Worm (Caenorhabditis elegans): ENCODE measurements around the gene kynu-1.

Gene kynu-1

ce11 chrX:6109288-6109770 lies at the start of gene kynu-1:
kynu-1 (minus strand) TSS chrX:6109338.
- TF ChIP-seq nhr-80 (tag; optimal IDR thresholded peaks at IDR 0.05) (peak; percentile 45), lin-26 (GFP tag; IDR thresholded peaks at IDR 0.05) (no peak)

ce11 chrX:6157411-6157916 lies 48.3 kb upstream of the kynu-1 start:
- TF ChIP-seq akir-1 (GFP tag; optimal IDR thresholded peaks at IDR 0.05) (no peak), attf-6 (GFP tag; IDR thresholded peaks at IDR 0.05) (no peak), unc-130 (GFP tag; optimal IDR thresholded peaks at IDR 0.05) (no peak)

DNA sequence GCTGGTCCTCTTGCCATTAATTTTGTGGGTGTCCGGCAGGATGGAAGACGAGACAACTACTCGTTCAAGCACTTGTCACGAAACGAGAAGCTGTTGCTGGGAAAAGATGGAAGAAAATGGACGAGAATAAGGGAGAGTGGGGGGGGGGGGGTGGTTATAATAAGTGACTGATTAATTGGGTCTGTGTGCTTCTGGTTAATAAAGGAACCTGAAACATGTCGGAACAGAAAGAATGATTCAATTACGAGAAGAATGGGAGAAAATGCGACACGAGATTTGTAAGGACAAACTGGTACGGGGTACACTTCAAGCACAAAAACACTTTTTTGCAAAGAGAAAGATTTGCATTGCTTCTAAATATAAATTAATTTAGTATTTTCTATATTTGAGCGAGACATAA lies 46.3 kb upstream of the kynu-1 start:
- TF ChIP-seq tbx-9 (tag; optimal IDR thresholded peaks at IDR 0.05; ENCODE audit: borderline replicate concordance) (no peak), gei-17 (GFP tag; optimal IDR thresholded peaks at IDR 0.05) (no peak), ceh-27 (GFP tag; optimal IDR thresholded peaks at IDR 0.05) (no peak), ceh-40 (GFP tag; IDR thresholded peaks at IDR 0.05) (no peak), ceh-100 (GFP tag; IDR thresholded peaks at IDR 0.05) (no peak), unc-130 (GFP tag; optimal IDR thresholded peaks at IDR 0.05) (no peak), aptf-2 (GFP tag; conservative IDR thresholded peaks at IDR 0.05) (no peak), dox-1 (GFP tag; IDR thresholded peaks at IDR 0.05) (no peak), pbrm-1 (GFP tag; IDR thresholded peaks at IDR 0.05) (no peak), B0019.2 (GFP tag; conservative IDR thresholded peaks at IDR 0.05) (no peak), snpc-1.1 (tag; optimal IDR thresholded peaks at IDR 0.05; ENCODE audit: insufficient read depth) (no peak), aptf-3 (GFP tag; IDR thresholded peaks at IDR 0.05) (no peak), atf-7 (tag; optimal IDR thresholded peaks at IDR 0.05) (no peak), akir-1 (GFP tag; optimal IDR thresholded peaks at IDR 0.05) (no peak), hlh-26 (GFP tag; conservative IDR thresholded peaks at IDR 0.05) (no peak), C06A6.2 (GFP tag; conservative IDR thresholded peaks at IDR 0.05) (no peak), nhr-90 (tag; optimal IDR thresholded peaks at IDR 0.05) (no peak)

DNA sequence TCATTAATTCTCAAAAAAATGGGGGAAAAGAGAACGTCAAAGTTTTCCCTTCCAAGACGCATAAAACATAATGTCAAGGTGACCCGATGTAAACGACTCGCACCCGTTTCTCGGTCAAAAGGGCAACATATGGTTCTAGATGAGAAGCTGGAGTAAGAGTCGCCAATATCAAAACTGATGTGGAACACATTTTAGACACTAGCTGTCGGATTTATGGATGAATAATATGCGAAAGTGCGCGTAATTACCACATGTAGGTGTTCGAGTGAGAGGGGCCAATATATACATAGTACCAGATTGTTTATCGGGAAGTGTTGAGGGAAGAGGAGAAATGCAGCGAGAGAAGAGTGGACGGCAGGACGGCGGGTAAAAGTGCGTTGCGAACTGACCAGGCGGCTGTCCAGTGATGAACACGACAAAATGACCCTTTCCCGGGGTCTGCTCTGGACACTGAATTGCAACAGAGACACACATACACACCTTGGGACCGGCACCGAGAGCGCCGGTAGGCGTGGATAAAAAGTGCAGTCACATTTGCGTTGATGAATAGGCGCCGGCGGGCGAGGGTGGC lies 41.9 kb upstream of the kynu-1 start:
- TF ChIP-seq T07F8.4 (tag; optimal IDR thresholded peaks at IDR 0.05) (no peak), zfh-2 (GFP tag; conservative IDR thresholded peaks at IDR 0.05) (peak; percentile 28), ama-1 (optimal IDR thresholded peaks at IDR 0.05) (no peak), ama-1 (GFP tag; optimal IDR thresholded peaks at IDR 0.05) (no peak), F33H1.4 (GFP tag; IDR thresholded peaks at IDR 0.05) (no peak), hmg-1.2 (GFP tag; IDR thresholded peaks at IDR 0.05) (no peak)

- TF ChIP-seq B0261.1 (tag; optimal IDR thresholded peaks at IDR 0.05), result no peak
- no peak for TF ChIP-seq madf-10 (tag; optimal IDR thresholded peaks at IDR 0.05)
- TF ChIP-seq ceh-100 (GFP tag; IDR thresholded peaks at IDR 0.05), result no peak
- no peak for TF ChIP-seq nhr-80 (tag; optimal IDR thresholded peaks at IDR 0.05)
- no peak for TF ChIP-seq C17E4.6 (GFP tag; IDR thresholded peaks at IDR 0.05)
- no peak for TF ChIP-seq Y53F4B.3 (GFP tag; IDR thresholded peaks at IDR 0.05)
- TF ChIP-seq xnd-1 (tag; optimal IDR thresholded peaks at IDR 0.05), result no peak
- TF ChIP-seq ztf-28 (GFP tag; IDR thresholded peaks at IDR 0.05), result no peak
- TF ChIP-seq Y56A3A.18 (GFP tag; IDR thresholded peaks at IDR 0.05), result no peak
- no peak for TF ChIP-seq ztf-25 (GFP tag; IDR thresholded peaks at IDR 0.05)
- TF ChIP-seq nhr-120 (GFP tag; IDR thresholded peaks at IDR 0.05), result no peak
- no peak for TF ChIP-seq F39B2.1 (GFP tag; IDR thresholded peaks at IDR 0.05)
- no peak for TF ChIP-seq zfh-2 (GFP tag; conservative IDR thresholded peaks at IDR 0.05)
These were observed 41.3 kb upstream of the kynu-1 start, which contains the start of gene tag-275 for ce11 chrX:6150449-6150848. tag-275 (minus strand) TSS chrX:6150549.

All from whole organism, young adult.